Worm (Caenorhabditis elegans) whole organism, early embryonic: ENCODE measurements around the gene fbxa-128.

Experiments used
- B0310.2 ChIP-seq: sonication (generic microtip); optimal IDR thresholded peaks from 2 replicates; lab custom pipeline; 2016; ENCODE audit warnings: mild to moderate bottlenecking, missing genetic modification characterization, missing compliant biosample characterization
- ama-1 ChIP-seq: fragments of 150-350 bp; optimal IDR thresholded peaks from 2 replicates; lab custom pipeline; 2014
- flt-1 ChIP-seq: fragments of 200-800 bp; sonication (Bioruptor generic); IDR thresholded peaks from 2 replicates; pipeline ENCODE4 v1.3.6; 2022; ENCODE audit warnings: missing genetic modification characterization, missing compliant biosample characterization

DNA sequence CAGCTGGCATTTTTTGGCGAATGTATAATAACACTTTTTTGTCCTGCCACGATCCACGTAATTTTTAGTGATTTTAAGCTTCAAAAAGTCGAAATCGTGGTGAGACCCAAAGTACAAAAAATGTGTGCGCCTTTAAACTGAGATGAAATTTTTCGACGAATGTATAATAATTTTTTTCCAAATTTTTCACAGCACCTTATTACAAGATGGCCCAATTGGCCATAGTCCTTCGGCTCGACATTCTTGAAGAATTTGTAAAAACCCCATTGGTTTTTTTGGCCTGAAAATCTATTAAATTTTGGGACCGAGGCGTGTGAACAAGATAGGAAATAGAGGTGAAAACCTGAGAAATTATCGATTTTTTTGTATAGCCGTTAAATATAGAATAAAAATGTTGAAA lies 23.0 kb downstream of the fbxa-128 start:
- TF ChIP-seq ama-1 (lab: Kevin White, UChicago) (no peak), flt-1 (no peak), B0310.2 (tag; lab: Kevin White, UChicago) (no peak)
